Worm (Caenorhabditis elegans) whole organism, L4 larva: ENCODE measurements around the gene cpi-1.

Experiments
- lin-15B ChIP-seq: fragments of 150-350 bp; sonication (generic microtip); optimal IDR thresholded peaks from 3 replicates; lab custom pipeline; 2014; ENCODE audit warnings: missing biosample characterization, missing genetic modification characterization
- nhr-11 ChIP-seq: fragments of 150-350 bp; optimal IDR thresholded peaks from 2 replicates; lab custom pipeline; 2014; ENCODE audit warnings: missing biosample characterization, missing genetic modification characterization
- nhr-6 ChIP-seq: fragments of 150-350 bp; optimal IDR thresholded peaks from 2 replicates; lab custom pipeline; 2014; ENCODE audit warnings: missing biosample characterization, missing genetic modification characterization

DNA sequence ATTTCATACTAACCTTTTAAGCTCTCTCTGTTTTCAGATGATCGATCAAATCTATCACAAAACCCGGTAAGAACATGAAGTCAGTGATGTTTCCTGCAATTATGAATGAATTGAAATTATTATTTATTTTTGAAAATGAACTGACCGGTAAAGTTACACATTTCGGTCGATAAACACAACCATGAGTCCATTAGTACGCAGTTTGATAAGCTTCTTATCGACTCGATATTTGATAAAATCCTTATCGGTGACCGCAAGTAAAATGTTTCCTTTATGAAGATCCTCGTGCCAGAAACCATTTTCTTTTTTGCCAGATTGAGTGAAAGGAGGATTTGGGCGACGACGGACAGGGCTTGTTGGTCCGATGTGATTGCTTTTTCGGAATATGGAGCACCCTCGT, 7.0 kb downstream of the cpi-1 start:
- TF ChIP-seq lin-15B (no peak), nhr-6 (tag; lab: Kevin White, UChicago) (no peak), nhr-11 (tag; lab: Kevin White, UChicago) (no peak)
